Worm (Caenorhabditis elegans): ENCODE data around the gene K08D10.14.

The K08D10.14 gene

ce11 chrIV:4114526-4114925 is 40.2 kb upstream of the K08D10.14 start, which contains the start of gene F49F1.15:
F49F1.15 (minus strand) TSS chrIV:4114626.
- TF ChIP-seq F57A8.1 (GFP tag; optimal IDR thresholded peaks at IDR 0.05) (no peak), lin-40 (tag; optimal IDR thresholded peaks at IDR 0.05) (no peak), T26A5.8 (tag; optimal IDR thresholded peaks at IDR 0.05) (no peak), zim-3 (tag; optimal IDR thresholded peaks at IDR 0.05) (no peak), Y53F4B.3 (GFP tag; IDR thresholded peaks at IDR 0.05) (no peak), B0261.1 (tag; optimal IDR thresholded peaks at IDR 0.05) (no peak), dpff-1 (tag; optimal IDR thresholded peaks at IDR 0.05) (no peak), hlh-26 (GFP tag; conservative IDR thresholded peaks at IDR 0.05) (no peak), ceh-91 (GFP tag; IDR thresholded peaks at IDR 0.05) (no peak), aptf-3 (GFP tag; IDR thresholded peaks at IDR 0.05) (no peak), bed-2 (GFP tag; IDR thresholded peaks at IDR 0.05) (no peak), ama-1 (optimal IDR thresholded peaks at IDR 0.05) (no peak), ama-1 (GFP tag; optimal IDR thresholded peaks at IDR 0.05) (no peak), ccch-3 (GFP tag; optimal IDR thresholded peaks at IDR 0.05) (no peak), efl-1 (GFP tag; optimal IDR thresholded peaks at IDR 0.05) (no peak), snpc-4 (GFP tag; optimal IDR thresholded peaks at IDR 0.05) (no peak), snpc-4 (tag; optimal IDR thresholded peaks at IDR 0.05) (no peak), F22D6.2 (tag; optimal IDR thresholded peaks at IDR 0.05) (no peak), egrh-3 (GFP tag; IDR thresholded peaks at IDR 0.05) (no peak)

- TF ChIP-seq snpc-3.4 (tag; optimal IDR thresholded peaks at IDR 0.05), result no peak
- no peak for TF ChIP-seq lag-1 (GFP tag; IDR thresholded peaks at IDR 0.05)
- no peak for TF ChIP-seq fkh-3 (tag; optimal IDR thresholded peaks at IDR 0.05)
These were observed 39.1 kb upstream of the K08D10.14 start, which contains the start of the genes F49F1.4 and F49F1.2 for ce11 chrIV:4115634-4116033. F49F1.4 (minus strand) TSS chrIV:4115734. F49F1.2 (plus strand) TSS chrIV:4115943.

ce11 chrIV:4117432-4117831 is 37.3 kb upstream of the K08D10.14 start, which contains the start of gene drd-50:
drd-50 (plus strand) TSS chrIV:4117732.
- TF ChIP-seq F55B11.4 (tag; optimal IDR thresholded peaks at IDR 0.05; ENCODE audit: borderline replicate concordance, insufficient read depth), result no peak
- TF ChIP-seq nhr-80 (tag; optimal IDR thresholded peaks at IDR 0.05), result peak; percentile 17
- TF ChIP-seq Y67H2A.10 (GFP tag; conservative IDR thresholded peaks at IDR 0.05), result no peak

- TF ChIP-seq lin-35 (GFP tag; optimal IDR thresholded peaks at IDR 0.05) (no peak), nhr-120 (GFP tag; IDR thresholded peaks at IDR 0.05) (no peak), F57A8.1 (GFP tag; optimal IDR thresholded peaks at IDR 0.05) (no peak), die-1 (tag; optimal IDR thresholded peaks at IDR 0.05) (no peak), F39B2.1 (GFP tag; IDR thresholded peaks at IDR 0.05) (no peak), egl-18 (GFP tag; IDR thresholded peaks at IDR 0.05) (no peak), pbrm-1 (GFP tag; IDR thresholded peaks at IDR 0.05) (no peak), efl-1 (GFP tag; optimal IDR thresholded peaks at IDR 0.05) (no peak), C06A6.2 (GFP tag; conservative IDR thresholded peaks at IDR 0.05) (no peak), zim-3 (tag; optimal IDR thresholded peaks at IDR 0.05) (no peak), akir-1 (GFP tag; optimal IDR thresholded peaks at IDR 0.05) (no peak), K12H6.12 (tag; optimal IDR thresholded peaks at IDR 0.05) (no peak), attf-5 (GFP tag; optimal IDR thresholded peaks at IDR 0.05) (no peak), F10E7.11 (tag; optimal IDR thresholded peaks at IDR 0.05) (no peak), C17E4.6 (GFP tag; IDR thresholded peaks at IDR 0.05) (no peak)
These were observed 34.5 kb upstream of the K08D10.14 start, which contains the start of gene F49F1.5 for ce11 chrIV:4120263-4120662. F49F1.5 (minus strand) TSS chrIV:4120415.

Measured in whole organism, young adult.